Worm (Caenorhabditis elegans): ENCODE measurements around the gene M70.2.

DNA sequence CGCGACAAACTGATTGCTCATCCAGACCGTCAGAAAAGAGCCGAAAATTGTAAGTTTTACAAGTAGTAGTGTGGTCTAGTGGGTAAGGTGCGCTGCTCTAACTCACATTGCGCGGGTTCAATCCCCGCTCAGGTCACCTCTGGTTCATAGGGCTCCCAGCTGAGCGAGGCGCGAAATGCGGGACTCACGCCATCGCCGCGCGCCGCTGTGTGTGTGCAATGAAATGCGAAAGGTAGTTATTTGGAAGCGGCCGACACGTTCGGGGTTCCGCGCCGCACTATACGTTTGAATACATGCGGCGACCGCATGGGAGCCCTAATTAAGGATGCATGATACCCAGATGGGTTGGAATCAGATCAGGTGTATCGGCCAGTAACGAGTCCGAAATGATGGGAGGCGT lies 3.3 kb downstream of the M70.2 start:
- TF ChIP-seq mab-5 (tag; optimal IDR thresholded peaks at IDR 0.05): no peak
- TF ChIP-seq ztf-11 (tag; optimal IDR thresholded peaks at IDR 0.05): no peak
